Worm (Caenorhabditis elegans) whole organism, late embryonic: ENCODE measurements around the gene ZK177.11.

Experiments
- ceh-18 ChIP-seq: sonication (generic microtip); optimal IDR thresholded peaks from 2 replicates; lab custom pipeline; 2016; ENCODE audit warnings: missing genetic modification characterization, missing compliant biosample characterization
- dve-1 ChIP-seq: sonication (generic microtip); optimal IDR thresholded peaks from 2 replicates; lab custom pipeline; 2017; ENCODE audit warnings: antibody characterized with exemption, mild to moderate bottlenecking, missing genetic modification characterization, missing compliant biosample characterization
- nfya-1 ChIP-seq: sonication (generic microtip); optimal IDR thresholded peaks from 2 replicates; lab custom pipeline; 2017; ENCODE audit warnings: missing genetic modification characterization, mild to moderate bottlenecking, missing compliant biosample characterization, antibody characterized with exemption, moderate library complexity
- pha-4 ChIP-seq: fragments of 150-350 bp; optimal IDR thresholded peaks from 2 replicates; lab custom pipeline; 2018; ENCODE audit warnings: missing biosample characterization, missing genetic modification reagents, missing genetic modification characterization
- pqm-1 ChIP-seq: sonication (generic microtip); optimal IDR thresholded peaks from 2 replicates; lab custom pipeline; 2016; ENCODE audit warnings: missing genetic modification characterization, missing compliant biosample characterization

DNA sequence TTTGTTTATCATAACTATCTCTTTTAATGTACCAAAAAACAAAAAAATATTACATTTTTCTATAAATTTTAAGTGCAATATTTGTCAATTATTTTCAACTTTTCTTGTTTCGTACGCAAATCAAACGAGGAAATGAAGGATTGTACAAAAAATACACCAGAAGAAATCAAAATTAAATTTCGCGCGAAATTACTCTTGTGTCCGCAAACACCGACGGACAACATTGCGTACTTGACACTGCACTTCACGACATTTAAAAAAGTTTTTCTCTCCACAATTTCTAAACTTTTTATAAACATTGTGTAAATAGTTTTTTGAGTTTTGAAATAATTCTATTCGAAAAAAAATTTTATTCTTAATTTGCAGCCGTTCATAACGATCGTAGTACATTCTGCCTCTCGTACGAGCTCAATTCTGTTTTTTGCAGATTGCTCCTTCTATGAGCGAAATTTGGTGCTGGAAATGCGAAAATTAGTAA is 48.8 kb upstream of the ZK177.11 start, which contains the start of gene mrps-16:
- TF ChIP-seq ceh-18 (tag; lab: Kevin White, UChicago) (no peak), pqm-1 (tag; lab: Kevin White, UChicago) (no peak), dve-1 (tag; lab: Kevin White, UChicago) (no peak), nfya-1 (tag; lab: Kevin White, UChicago) (no peak), pha-4 (no peak)
